Worm (Caenorhabditis elegans) whole organism, mixed stage, embryonic: ENCODE data around the gene W03B1.9.
A peak's percentile ranks its signal among the peaks of the same experiment; 100 is the strongest.
"Not testable (repeated sequence)": the region's sequence is repeated elsewhere in the genome, so short reads cannot be mapped to it uniquely, and the experiment has no call there.

ENCODE experiments used
- M03D4.4 ChIP-seq: sonication (generic microtip); optimal IDR thresholded peaks from 2 replicates; lab custom pipeline; 2017; ENCODE audit warnings: mild to moderate bottlenecking, missing genetic modification characterization, missing compliant biosample characterization
- bed-3 ChIP-seq: fragments of 200-800 bp; sonication (Bioruptor generic); optimal IDR thresholded peaks from 3 replicates; lab custom pipeline; 2018; ENCODE audit warnings: mild to moderate bottlenecking, missing genetic modification characterization, moderate library complexity, missing compliant biosample characterization
- blmp-1 ChIP-seq: fragments of 150-350 bp; optimal IDR thresholded peaks from 2 replicates; lab custom pipeline; 2014; ENCODE audit warnings: missing biosample characterization, missing genetic modification characterization
- ceh-39 ChIP-seq: fragments of 150-350 bp; optimal IDR thresholded peaks from 2 replicates; lab custom pipeline; 2014; ENCODE audit warnings: missing biosample characterization, missing genetic modification characterization
- ceh-43 ChIP-seq: fragments of 200-800 bp; sonication (Bioruptor generic); optimal IDR thresholded peaks from 2 replicates; lab custom pipeline; 2018; ENCODE audit warnings: mild to moderate bottlenecking, missing genetic modification characterization, moderate library complexity, missing compliant biosample characterization
- ceh-83 ChIP-seq: fragments of 200-800 bp; sonication (Bioruptor generic); optimal IDR thresholded peaks from 2 replicates; lab custom pipeline; 2018; ENCODE audit warnings: mild to moderate bottlenecking, missing genetic modification characterization, missing compliant biosample characterization
- ces-1 ChIP-seq: fragments of 150-350 bp; optimal IDR thresholded peaks from 2 replicates; lab custom pipeline; 2014; ENCODE audit warnings: missing biosample characterization, missing genetic modification reagents, missing genetic modification characterization
- cnd-1 ChIP-seq: fragments of 200-800 bp; sonication (Bioruptor generic); optimal IDR thresholded peaks from 2 replicates; lab custom pipeline; 2018; ENCODE audit warnings: mild to moderate bottlenecking, missing genetic modification characterization, missing compliant biosample characterization
- elt-1 ChIP-seq: sonication (generic microtip); optimal IDR thresholded peaks from 2 replicates; lab custom pipeline; 2017; ENCODE audit warnings: missing genetic modification characterization, mild to moderate bottlenecking, missing compliant biosample characterization, antibody characterized with exemption, moderate library complexity, borderline replicate concordance; ENCODE audit not compliant: insufficient read depth
- elt-3 ChIP-seq: fragments of 150-350 bp; optimal IDR thresholded peaks from 2 replicates; lab custom pipeline; 2014; ENCODE audit warnings: missing biosample characterization, missing genetic modification characterization
- flh-1 ChIP-seq: fragments of 200-800 bp; sonication (Bioruptor generic); optimal IDR thresholded peaks from 2 replicates; lab custom pipeline; 2018; ENCODE audit warnings: mild to moderate bottlenecking, missing genetic modification characterization, moderate library complexity, missing compliant biosample characterization
- ham-2 ChIP-seq: fragments of 200-800 bp; sonication (Bioruptor generic); optimal IDR thresholded peaks from 2 replicates; lab custom pipeline; 2018; ENCODE audit warnings: mild to moderate bottlenecking, missing genetic modification characterization, missing compliant biosample characterization
- lin-13 ChIP-seq: fragments of 150-350 bp; optimal IDR thresholded peaks from 2 replicates; lab custom pipeline; 2014; ENCODE audit warnings: missing biosample characterization, missing genetic modification characterization
- lin-32 ChIP-seq: fragments of 200-800 bp; sonication (Bioruptor generic); optimal IDR thresholded peaks from 2 replicates; lab custom pipeline; 2018; ENCODE audit warnings: mild to moderate bottlenecking, missing genetic modification characterization, missing compliant biosample characterization
- lsy-2 ChIP-seq: fragments of 150-350 bp; optimal IDR thresholded peaks from 2 replicates; lab custom pipeline; 2014; ENCODE audit warnings: missing biosample characterization, missing genetic modification characterization
- mab-5 ChIP-seq: fragments of 150-350 bp; optimal IDR thresholded peaks from 2 replicates; lab custom pipeline; 2014; ENCODE audit warnings: missing biosample characterization, missing genetic modification characterization
- mep-1 ChIP-seq: fragments of 150-350 bp; optimal IDR thresholded peaks from 2 replicates; lab custom pipeline; 2017; ENCODE audit warnings: missing biosample characterization, missing genetic modification reagents, missing genetic modification characterization, inconsistent platforms
- mls-2 ChIP-seq: sonication (generic microtip); optimal IDR thresholded peaks from 2 replicates; lab custom pipeline; 2016; ENCODE audit warnings: mild to moderate bottlenecking, missing genetic modification characterization, moderate library complexity, missing compliant biosample characterization
- nhr-12 ChIP-seq: fragments of 150-350 bp; optimal IDR thresholded peaks from 2 replicates; lab custom pipeline; 2014; ENCODE audit warnings: missing biosample characterization, missing genetic modification characterization
- nhr-2 ChIP-seq: fragments of 150-350 bp; optimal IDR thresholded peaks from 2 replicates; lab custom pipeline; 2014; ENCODE audit warnings: missing biosample characterization, missing genetic modification characterization
- nhr-237 ChIP-seq: fragments of 150-350 bp; optimal IDR thresholded peaks from 2 replicates; lab custom pipeline; 2014; ENCODE audit warnings: missing biosample characterization, missing genetic modification characterization
- nhr-28 ChIP-seq: fragments of 150-350 bp; optimal IDR thresholded peaks from 2 replicates; lab custom pipeline; 2014; ENCODE audit warnings: missing biosample characterization, missing genetic modification characterization
- nhr-76 ChIP-seq: sonication (generic microtip); optimal IDR thresholded peaks from 2 replicates; lab custom pipeline; 2017; ENCODE audit warnings: missing biosample characterization, missing genetic modification characterization
- pha-4 ChIP-seq: fragments of 150-350 bp; optimal IDR thresholded peaks from 2 replicates; lab custom pipeline; 2018; ENCODE audit warnings: missing biosample characterization, missing genetic modification reagents, missing genetic modification characterization
- sem-2 ChIP-seq: fragments of 200-800 bp; sonication (Bioruptor generic); optimal IDR thresholded peaks from 2 replicates; lab custom pipeline; 2018; ENCODE audit warnings: mild to moderate bottlenecking, missing genetic modification characterization, missing compliant biosample characterization
- snpc-4 ChIP-seq: fragments of 150-350 bp; optimal IDR thresholded peaks from 2 replicates; lab custom pipeline; 2014; ENCODE audit warnings: missing biosample characterization, missing genetic modification characterization
- sptf-1 ChIP-seq: sonication (generic microtip); optimal IDR thresholded peaks from 2 replicates; lab custom pipeline; 2017; ENCODE audit warnings: mild to moderate bottlenecking, missing genetic modification characterization, moderate library complexity, missing compliant biosample characterization
- tbx-8 ChIP-seq: fragments of 200-800 bp; sonication (Bioruptor generic); optimal IDR thresholded peaks from 2 replicates; lab custom pipeline; 2018; ENCODE audit warnings: mild to moderate bottlenecking, missing genetic modification characterization, moderate library complexity, missing compliant biosample characterization
- unc-120 ChIP-seq: sonication (generic microtip); optimal IDR thresholded peaks from 2 replicates; lab custom pipeline; 2017; ENCODE audit warnings: missing genetic modification characterization, missing compliant biosample characterization; ENCODE audit not compliant: poor library complexity, severe bottlenecking
- unc-39 ChIP-seq: fragments of 150-350 bp; optimal IDR thresholded peaks from 2 replicates; lab custom pipeline; 2014; ENCODE audit warnings: missing biosample characterization, missing genetic modification characterization
- unc-62 ChIP-seq: fragments of 150-350 bp; optimal IDR thresholded peaks from 2 replicates; lab custom pipeline; 2014; ENCODE audit warnings: missing biosample characterization, missing genetic modification reagents, missing genetic modification characterization
- zip-8 ChIP-seq: fragments of 150-350 bp; optimal IDR thresholded peaks from 2 replicates; lab custom pipeline; 2014; ENCODE audit warnings: missing biosample characterization, missing genetic modification characterization
- ztf-11 ChIP-seq: fragments of 150-350 bp; optimal IDR thresholded peaks from 2 replicates; lab custom pipeline; 2014; ENCODE audit warnings: missing biosample characterization, missing genetic modification characterization

The W03B1.9 gene

ce11 chrIV:4369116-4369515 is 12.3 kb upstream of the W03B1.9 start:
- TF ChIP-seq mls-2 (tag; lab: Kevin White, UChicago) = no peak
- no peak for TF ChIP-seq ham-2 (GFP tag; lab: Kevin White, UChicago)
- TF ChIP-seq lin-13 = no peak

ce11 chrIV:4360497-4360896 is 3.7 kb upstream of the W03B1.9 start, which contains the start of gene F55F10.1:
F55F10.1 (plus strand) TSS chrIV:4360837.
- TF ChIP-seq bed-3 (GFP tag; lab: Kevin White, UChicago) (no peak), lin-32 (GFP tag; lab: Kevin White, UChicago) (no peak), mep-1 (tag; lab: Kevin White, UChicago) (peak; percentile 53)

ce11 chrIV:4359653-4360052 is 2.9 kb upstream of the W03B1.9 start, which contains the start of gene F55F10.3:
F55F10.3 (plus strand) TSS chrIV:4359953.
- TF ChIP-seq lin-13 (no peak), elt-1 (tag; lab: Kevin White, UChicago) (no peak), nhr-76 (tag; lab: Kevin White, UChicago) (no peak), lsy-2 (no peak), unc-62 (GFP tag; lab: Kevin White, UChicago) (no peak), ceh-43 (GFP tag; lab: Kevin White, UChicago) (no peak), zip-8 (no peak), mep-1 (tag; lab: Kevin White, UChicago) (no peak), tbx-8 (no peak), cnd-1 (tag; lab: Kevin White, UChicago) (no peak), bed-3 (GFP tag; lab: Kevin White, UChicago) (no peak), nhr-28 (tag; lab: Kevin White, UChicago) (no peak), unc-39 (tag; lab: Kevin White, UChicago) (no peak), nhr-2 (tag; lab: Kevin White, UChicago) (no peak), lin-32 (GFP tag; lab: Kevin White, UChicago) (no peak), mls-2 (tag; lab: Kevin White, UChicago) (no peak), sem-2 (GFP tag; lab: Kevin White, UChicago) (no peak), ztf-11 (tag; lab: Kevin White, UChicago) (no peak), nhr-237 (tag; lab: Kevin White, UChicago) (no peak), flh-1 (GFP tag; lab: Kevin White, UChicago) (no peak)

DNA sequence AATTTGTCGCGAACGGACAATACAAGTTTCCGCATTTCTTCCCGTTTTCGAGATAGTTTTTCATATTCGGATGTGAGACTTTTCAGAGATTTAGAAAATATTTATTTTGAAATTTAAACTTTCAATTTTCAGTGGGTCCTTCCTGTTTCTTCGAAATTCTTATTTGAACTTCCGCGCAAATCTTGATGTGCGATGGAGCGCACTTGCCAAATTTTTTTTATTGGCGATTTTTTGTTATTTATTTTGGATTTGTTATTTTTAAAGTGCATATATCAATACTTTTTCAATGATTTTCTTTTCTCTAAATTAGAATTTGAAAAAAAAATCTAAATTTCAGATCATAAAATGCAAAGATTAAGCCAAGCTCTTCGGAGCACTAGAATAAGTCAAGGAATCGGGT is 517 bp upstream of the W03B1.9 start, which contains the start of gene sars-2:
sars-2 (plus strand) TSS at position 341 of the 400 bp plus-strand sequence.
- TF ChIP-seq mls-2 (tag; lab: Kevin White, UChicago) (no peak), flh-1 (GFP tag; lab: Kevin White, UChicago) (no peak), elt-1 (tag; lab: Kevin White, UChicago) (no peak), sptf-1 (no peak), ceh-83 (GFP tag; lab: Kevin White, UChicago) (no peak), zip-8 (no peak), lin-32 (GFP tag; lab: Kevin White, UChicago) (no peak), mab-5 (tag; lab: Kevin White, UChicago) (no peak), pha-4 (tag; lab: Kevin White, UChicago) (no peak), bed-3 (GFP tag; lab: Kevin White, UChicago) (no peak), snpc-4 (tag; lab: Kevin White, UChicago) (no peak), nhr-237 (tag; lab: Kevin White, UChicago) (no peak), lsy-2 (peak; percentile 41), ces-1 (peak; percentile 31), tbx-8 (no peak), ham-2 (GFP tag; lab: Kevin White, UChicago) (no peak)

ce11 chrIV:4348146-4348545 is 8.6 kb downstream of the W03B1.9 start, which contains the start of gene W03B1.5:
W03B1.5 (plus strand) TSS chrIV:4348446.
- not testable (repeated sequence) for TF ChIP-seq ceh-43 (GFP tag; lab: Kevin White, UChicago); mls-2 (tag; lab: Kevin White, UChicago); ham-2 (GFP tag; lab: Kevin White, UChicago)

DNA sequence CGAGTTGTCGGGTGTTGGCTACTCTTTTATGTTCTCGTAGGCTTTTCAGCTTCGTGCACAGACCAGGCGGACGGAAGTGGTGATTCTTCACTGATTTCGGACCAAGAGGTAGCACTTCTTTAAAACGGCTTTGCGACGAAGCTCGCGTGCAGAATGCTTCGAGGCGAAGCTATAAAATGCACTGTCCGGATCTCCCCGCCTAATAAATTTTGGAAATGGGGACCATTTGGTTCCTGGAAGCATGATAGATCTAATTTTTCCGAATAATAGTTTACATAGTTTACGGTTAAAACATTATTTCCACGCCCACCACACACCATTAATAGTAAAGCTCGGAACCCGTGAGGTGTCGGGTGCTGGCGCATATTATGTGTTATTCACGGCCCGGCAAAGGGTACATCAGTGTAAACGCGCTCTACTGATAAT is 9.2 kb downstream of the W03B1.9 start:
- TF ChIP-seq mep-1 (tag; lab: Kevin White, UChicago) = no peak
- TF ChIP-seq ces-1 = no peak
- TF ChIP-seq ceh-43 (GFP tag; lab: Kevin White, UChicago) = no peak
- no peak for TF ChIP-seq zip-8
- TF ChIP-seq elt-1 (tag; lab: Kevin White, UChicago) = no peak
- no peak for TF ChIP-seq snpc-4 (tag; lab: Kevin White, UChicago)
- TF ChIP-seq nhr-28 (tag; lab: Kevin White, UChicago) = no peak
- no peak for TF ChIP-seq elt-3 (tag; lab: Kevin White, UChicago)
- no peak for TF ChIP-seq unc-62 (GFP tag; lab: Kevin White, UChicago)
- no peak for TF ChIP-seq ceh-39 (tag; lab: Kevin White, UChicago)
- no peak for TF ChIP-seq blmp-1 (tag; lab: Kevin White, UChicago)
- no peak for TF ChIP-seq ztf-11 (tag; lab: Kevin White, UChicago)
- TF ChIP-seq nhr-2 (tag; lab: Kevin White, UChicago) = no peak
- TF ChIP-seq unc-120 (tag; lab: Kevin White, UChicago) = no peak
- no peak for TF ChIP-seq ham-2 (GFP tag; lab: Kevin White, UChicago)
- TF ChIP-seq nhr-12 (tag; lab: Kevin White, UChicago) = no peak
- TF ChIP-seq M03D4.4 (tag; lab: Kevin White, UChicago) = no peak
- TF ChIP-seq lin-13 = no peak
- no peak for TF ChIP-seq nhr-76 (tag; lab: Kevin White, UChicago)
- TF ChIP-seq, all 35 proteins: peak for 0
